Worm (Caenorhabditis elegans) whole organism, midembryonic: ENCODE results near the gene C17H12.5.

Experiments
- cog-1 ChIP-seq: sonication (generic microtip); optimal IDR thresholded peaks from 2 replicates; lab custom pipeline; 2016; ENCODE audit warnings: missing genetic modification characterization, missing compliant biosample characterization
- flt-1 ChIP-seq: fragments of 200-800 bp; sonication (Bioruptor generic); IDR thresholded peaks from 2 replicates; pipeline ENCODE4 v1.3.6; 2022; ENCODE audit warnings: missing genetic modification characterization, missing compliant biosample characterization

ce11 chrIV:6767240-6767639 lies 50.2 kb downstream of the C17H12.5 start:
- no peak for TF ChIP-seq flt-1 (GFP tag; lab: Robert Waterston, UW)
- no peak for TF ChIP-seq cog-1 (tag; lab: Kevin White, UChicago)
